Fruit fly (Drosophila melanogaster) whole organism, wandering third instar larva: ENCODE data around the gene Claspin.
A peak's percentile ranks its signal among the peaks of the same experiment; 100 is the strongest.

ENCODE experiments used
- Abd-B ChIP-seq: fragments of >200 bp; optimal IDR thresholded peaks from 2 replicates; lab custom pipeline; 2017; ENCODE audit warnings: missing biosample characterization, missing genetic modification characterization
- CG32264 ChIP-seq: fragments of 200-800 bp; sonication (Bioruptor generic); optimal IDR thresholded peaks from 2 replicates; lab custom pipeline; 2016; ENCODE audit warnings: missing biosample characterization, missing genetic modification characterization
- CG9705 ChIP-seq: fragments of 200-800 bp; sonication (Bioruptor generic); optimal IDR thresholded peaks from 2 replicates; lab custom pipeline; 2018; ENCODE audit warnings: missing biosample characterization, mild to moderate bottlenecking, missing genetic modification characterization
- CrebA ChIP-seq: fragments of 200-800 bp; sonication (Bioruptor generic); optimal IDR thresholded peaks from 2 replicates; lab custom pipeline; 2016; ENCODE audit warnings: missing biosample characterization, mild to moderate bottlenecking, missing genetic modification characterization, borderline replicate concordance
- Dfd ChIP-seq: fragments of >200 bp; optimal IDR thresholded peaks from 2 replicates; lab custom pipeline; 2017; ENCODE audit warnings: missing biosample characterization, missing genetic modification characterization
- Dif ChIP-seq: fragments of 200-275, 200-300 bp; sonication (Bioruptor generic); optimal IDR thresholded peaks from 2 replicates; lab custom pipeline; 2018; ENCODE audit warnings: missing biosample characterization, missing genetic modification characterization; ENCODE audit not compliant: partially characterized antibody
- GATAd ChIP-seq: sonication (Bioruptor generic); optimal IDR thresholded peaks from 2 replicates; lab custom pipeline; 2016; ENCODE audit warnings: missing biosample characterization, missing genetic modification characterization
- Hnf4 ChIP-seq: fragments of 200-800 bp; sonication (Bioruptor generic); optimal IDR thresholded peaks from 2 replicates; lab custom pipeline; 2016; ENCODE audit warnings: missing biosample characterization, mild to moderate bottlenecking, missing genetic modification characterization
- Hr78 ChIP-seq: fragments of >200 bp; optimal IDR thresholded peaks from 2 replicates; lab custom pipeline; 2017; ENCODE audit warnings: missing biosample characterization, missing genetic modification characterization
- Hr83 ChIP-seq: fragments of 200-300 bp; sonication (Bioruptor generic); optimal IDR thresholded peaks from 2 replicates; lab custom pipeline; 2016; ENCODE audit warnings: missing biosample characterization, mild to moderate bottlenecking, missing genetic modification characterization, moderate library complexity; ENCODE audit not compliant: poor library complexity, severe bottlenecking
- Jra ChIP-seq: sonication (Bioruptor generic); optimal IDR thresholded peaks from 2 replicates; lab custom pipeline; 2016; ENCODE audit warnings: missing biosample characterization, missing genetic modification characterization
- Mio ChIP-seq: sonication (Bioruptor generic); optimal IDR thresholded peaks from 2 replicates; lab custom pipeline; 2016; ENCODE audit warnings: missing biosample characterization, missing genetic modification characterization
- Myc ChIP-seq: fragments of >200 bp; optimal IDR thresholded peaks from 2 replicates; lab custom pipeline; 2017
- OdsH ChIP-seq: fragments of 200-800 bp; sonication (Bioruptor generic); optimal IDR thresholded peaks from 2 replicates; lab custom pipeline; 2016; ENCODE audit warnings: missing biosample characterization, mild to moderate bottlenecking, missing genetic modification characterization
- Rel ChIP-seq, 2 experiments: fragments of 200-800 bp; sonication (Bioruptor generic) in 1 of 2; optimal IDR thresholded peaks; 2 replicates in 1 of 2; 3 replicates in 1 of 2; lab custom pipeline; 2016 to 2019; ENCODE audit warnings: mild to moderate bottlenecking in 2 of 2, missing biosample characterization in 2 of 2, missing genetic modification characterization in 2 of 2, moderate library complexity in 1 of 2
- Sp1 ChIP-seq: fragments of 200-800 bp; sonication (Bioruptor generic); optimal IDR thresholded peaks from 3 replicates; lab custom pipeline; 2019; ENCODE audit warnings: missing biosample characterization, mild to moderate bottlenecking, missing genetic modification characterization, moderate library complexity
- Vsx2 ChIP-seq: fragments of 200-300, 225-300 bp; sonication (Bioruptor generic); optimal IDR thresholded peaks from 2 replicates; lab custom pipeline; 2018; ENCODE audit warnings: missing biosample characterization, missing genetic modification characterization; ENCODE audit not compliant: partially characterized antibody
- br ChIP-seq: fragments of 200-800 bp; sonication (Bioruptor generic); optimal IDR thresholded peaks from 2 replicates; lab custom pipeline; 2016; ENCODE audit warnings: missing biosample characterization, missing genetic modification characterization
- brk ChIP-seq: fragments of 200-800 bp; sonication (Bioruptor generic); optimal IDR thresholded peaks from 2 replicates; lab custom pipeline; 2016; ENCODE audit warnings: missing biosample characterization, mild to moderate bottlenecking, missing genetic modification characterization
- dl ChIP-seq, 2 experiments: fragments of 175-275, 200-275 bp in 1 of 2; fragments of 200-275 bp in 1 of 2; sonication (Bioruptor generic); optimal IDR thresholded peaks; lab custom pipeline; 2018; ENCODE audit warnings: mild to moderate bottlenecking in 2 of 2, missing biosample characterization in 2 of 2, missing genetic modification characterization in 2 of 2, moderate library complexity in 2 of 2; ENCODE audit not compliant: partially characterized antibody in 2 of 2, insufficient read depth in 1 of 2
- dmrt93B ChIP-seq: fragments of 200-800 bp; sonication (Bioruptor generic); optimal IDR thresholded peaks from 2 replicates; lab custom pipeline; 2018; ENCODE audit warnings: missing biosample characterization, mild to moderate bottlenecking, missing genetic modification characterization
- dsf ChIP-seq: sonication (Bioruptor generic); optimal IDR thresholded peaks from 2 replicates; lab custom pipeline; 2016; ENCODE audit warnings: missing biosample characterization, missing genetic modification characterization, borderline replicate concordance
- ey ChIP-seq: fragments of 200-800 bp; sonication (Bioruptor generic); optimal IDR thresholded peaks from 2 replicates; lab custom pipeline; 2016; ENCODE audit warnings: missing biosample characterization, missing genetic modification characterization
- foxo ChIP-seq, 2 experiments: fragments of 200-800 bp; sonication (Bioruptor generic); optimal IDR thresholded peaks; 2 replicates in 1 of 2; 3 replicates in 1 of 2; lab custom pipeline; 2016 to 2017; ENCODE audit warnings: missing biosample characterization in 2 of 2, missing genetic modification characterization in 2 of 2
- fru ChIP-seq: fragments of 200-800 bp; sonication (Bioruptor generic); optimal IDR thresholded peaks from 3 replicates; lab custom pipeline; 2016; ENCODE audit warnings: missing biosample characterization, mild to moderate bottlenecking, missing genetic modification characterization
- h ChIP-seq: fragments of 200-800 bp; sonication (Bioruptor generic); optimal IDR thresholded peaks from 3 replicates; lab custom pipeline; 2016; ENCODE audit warnings: missing biosample characterization, mild to moderate bottlenecking, missing genetic modification characterization
- jim ChIP-seq: fragments of 175-275, 200-325 bp; sonication (Bioruptor generic); optimal IDR thresholded peaks from 2 replicates; lab custom pipeline; 2016; ENCODE audit warnings: missing biosample characterization, mild to moderate bottlenecking, missing genetic modification characterization
- lola ChIP-seq: fragments of >200 bp; optimal IDR thresholded peaks from 2 replicates; lab custom pipeline; 2017; ENCODE audit warnings: missing biosample characterization, missing genetic modification characterization
- pan ChIP-seq: fragments of >200 bp; optimal IDR thresholded peaks from 2 replicates; lab custom pipeline; 2017
- psq ChIP-seq: fragments of 200-800 bp; sonication (Bioruptor generic); optimal IDR thresholded peaks from 3 replicates; lab custom pipeline; 2017; ENCODE audit warnings: missing biosample characterization, mild to moderate bottlenecking, missing genetic modification characterization, moderate library complexity
- rgr ChIP-seq: fragments of 200-800 bp; sonication (Bioruptor generic); optimal IDR thresholded peaks from 3 replicates; lab custom pipeline; 2016; ENCODE audit warnings: missing biosample characterization, mild to moderate bottlenecking, missing genetic modification characterization
- sage ChIP-seq: fragments of 200-800 bp; sonication (Bioruptor generic); optimal IDR thresholded peaks from 2 replicates; lab custom pipeline; 2016; ENCODE audit warnings: missing biosample characterization, mild to moderate bottlenecking, missing genetic modification characterization
- sv ChIP-seq: fragments of 200-800 bp; sonication (Bioruptor generic); optimal IDR thresholded peaks from 3 replicates; lab custom pipeline; 2016; ENCODE audit warnings: missing biosample characterization, missing genetic modification characterization
- tai ChIP-seq: sonication (Bioruptor generic); optimal IDR thresholded peaks from 2 replicates; lab custom pipeline; 2016; ENCODE audit warnings: missing biosample characterization, missing genetic modification characterization
- woc ChIP-seq: sonication (Bioruptor generic); optimal IDR thresholded peaks from 2 replicates; lab custom pipeline; 2016; ENCODE audit warnings: missing biosample characterization, mild to moderate bottlenecking, missing genetic modification characterization

Claspin gene

dm6 chr3L:4365197-4365596 lies 51.9 kb downstream of the Claspin start, which contains the start of gene CG33514:
Gene CG33514, plus strand, starts transcription at chr3L:4365434.
- TF ChIP-seq Hnf4 (GFP tag; lab: Kevin White, UChicago): no peak
- TF ChIP-seq pan (lab: Kevin White, UChicago): no peak
- no peak for TF ChIP-seq CG9705 (GFP tag; lab: Kevin White, UChicago)
- TF ChIP-seq CrebA (GFP tag; lab: Kevin White, UChicago): peak; percentile 51
- no peak for TF ChIP-seq brk (GFP tag; lab: Kevin White, UChicago)
- no peak for TF ChIP-seq Mio (GFP tag; lab: Kevin White, UChicago)
- TF ChIP-seq Hr78 (GFP tag; lab: Kevin White, UChicago): no peak
- no peak for TF ChIP-seq sage (GFP tag; lab: Kevin White, UChicago)

DNA sequence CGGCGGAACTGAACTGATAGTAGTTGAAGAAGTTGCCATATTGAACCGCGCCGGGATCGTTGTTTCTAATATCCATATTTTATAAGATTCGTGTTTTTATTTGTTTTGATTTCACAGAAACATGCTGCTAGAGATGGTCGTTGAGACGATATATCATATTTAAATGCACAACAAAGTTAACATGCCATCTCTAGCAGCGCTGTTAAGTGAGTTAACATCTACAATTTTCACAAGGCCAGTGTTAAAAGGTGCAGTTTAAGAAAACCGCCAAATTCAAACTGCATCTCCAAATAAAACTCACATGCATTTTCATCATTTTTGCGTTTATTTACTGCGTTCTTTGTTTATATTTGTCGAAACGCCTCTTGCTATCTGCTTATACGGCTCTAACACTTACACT lies 54.1 kb downstream of the Claspin start, which contains the start of gene CG11342:
Gene CG11342, minus strand, starts transcription at position 120 of the 400 bp plus-strand sequence.
- TF ChIP-seq Vsx2 (GFP tag; lab: Kevin White, UChicago) (no peak), sv (GFP tag; lab: Kevin White, UChicago) (no peak), tai (GFP tag; lab: Kevin White, UChicago) (peak; percentile 77), OdsH (GFP tag; lab: Kevin White, UChicago) (peak; percentile 11), ey (GFP tag; lab: Kevin White, UChicago) (no peak), CG32264 (GFP tag; lab: Kevin White, UChicago) (no peak), rgr (GFP tag; lab: Kevin White, UChicago) (peak; percentile 57), br (GFP tag; lab: Kevin White, UChicago) (peak; percentile 21), Hnf4 (GFP tag; lab: Kevin White, UChicago) (peak; percentile 76), Rel (GFP tag; optimal IDR thresholded peaks at IDR 0.05; lab: Kevin White, UChicago) (no peak), Rel (tag; optimal IDR thresholded peaks at IDR 0.05; lab: Kevin White, UChicago) (no peak), jim (GFP tag; lab: Kevin White, UChicago) (no peak), psq (GFP tag; lab: Kevin White, UChicago) (no peak), dsf (GFP tag; lab: Kevin White, UChicago) (no peak), dl (GFP tag; optimal IDR thresholded peaks at IDR 0.05; lab: Kevin White, UChicago; ENCODE audit: insufficient read depth in 1 of 2, partially characterized antibody in 2 of 2) (no peak), pan (lab: Kevin White, UChicago) (no peak), lola (GFP tag; lab: Kevin White, UChicago) (no peak), brk (GFP tag; lab: Kevin White, UChicago) (no peak), fru (GFP tag; lab: Kevin White, UChicago) (peak; percentile 54), Hr83 (peak; percentile 84), h (GFP tag; lab: Kevin White, UChicago) (no peak), Myc (lab: Kevin White, UChicago) (no peak), CrebA (GFP tag; lab: Kevin White, UChicago) (no peak), Sp1 (GFP tag; lab: Kevin White, UChicago) (no peak), Dfd (GFP tag; lab: Kevin White, UChicago) (no peak), woc (GFP tag; lab: Kevin White, UChicago) (peak; percentile 2), dmrt93B (GFP tag; lab: Kevin White, UChicago) (no peak), Dif (no peak), Hr78 (GFP tag; lab: Kevin White, UChicago) (no peak), foxo (GFP tag; optimal IDR thresholded peaks at IDR 0.05; lab: Kevin White, UChicago) (peak in 1 of 2 experiments; percentile 43), Jra (GFP tag; lab: Kevin White, UChicago) (peak; percentile 8), GATAd (GFP tag; lab: Kevin White, UChicago) (no peak), Abd-B (GFP tag; lab: Kevin White, UChicago) (no peak), Mio (GFP tag; lab: Kevin White, UChicago) (no peak)
